Worm (Caenorhabditis elegans): ENCODE data around the gene C33E10.1.

Gene C33E10.1

DNA sequence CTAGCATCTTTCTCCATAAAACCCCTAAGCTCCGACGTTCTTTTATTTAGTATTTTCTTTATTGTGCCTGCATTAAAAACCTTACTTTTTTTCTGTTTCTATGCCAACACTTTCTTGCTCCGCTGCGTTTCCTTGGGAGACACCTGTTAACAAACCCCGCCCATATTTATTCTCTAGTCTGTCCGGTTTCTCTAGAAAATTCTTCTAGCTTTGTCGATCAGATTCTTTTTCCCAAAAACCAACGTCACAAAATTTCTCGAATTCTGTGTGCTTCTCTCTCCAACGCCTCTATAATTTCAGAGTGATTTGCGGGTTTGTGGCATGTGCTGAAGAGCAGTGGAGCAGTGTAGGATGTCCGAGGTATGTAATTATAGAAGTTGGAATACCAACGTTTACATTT lies 13.3 kb downstream of the C33E10.1 start, which contains the start of gene ptr-5:
TSS of gene ptr-5 (plus strand) at position 301 of the 400 bp plus-strand sequence.
- TF ChIP-seq daf-12 (tag; optimal IDR thresholded peaks at IDR 0.05) (no peak), ztf-11 (tag; optimal IDR thresholded peaks at IDR 0.05) (no peak), ceh-9 (tag; optimal IDR thresholded peaks at IDR 0.05) (no peak)

DNA sequence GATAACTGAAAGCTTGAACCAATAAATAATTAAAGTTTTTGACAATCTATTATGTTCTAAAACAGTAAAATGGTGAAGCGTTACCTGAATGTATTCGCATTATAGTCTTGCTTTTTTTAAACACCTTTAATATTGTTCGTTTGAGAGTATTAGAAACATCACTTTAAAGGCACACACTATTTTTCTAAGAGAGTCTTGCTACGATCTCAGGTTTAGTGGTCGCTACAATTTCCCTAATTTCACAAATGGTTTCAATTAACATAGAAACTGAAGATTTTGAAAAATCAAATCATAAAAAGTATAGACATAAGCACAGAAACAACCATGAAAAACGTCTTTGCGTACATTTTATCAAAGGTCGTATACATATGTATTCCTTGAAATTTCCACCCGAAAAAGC lies 15.6 kb downstream of the C33E10.1 start:
- TF ChIP-seq pha-4 (tag; optimal IDR thresholded peaks at IDR 0.05) (no peak), zag-1 (tag; optimal IDR thresholded peaks at IDR 0.05) (no peak), elt-2 (tag; optimal IDR thresholded peaks at IDR 0.05) (no peak), eor-1 (tag; optimal IDR thresholded peaks at IDR 0.05) (no peak), lin-15B (tag; optimal IDR thresholded peaks at IDR 0.05) (no peak), snpc-4 (tag; optimal IDR thresholded peaks at IDR 0.05) (no peak), nhr-237 (tag; optimal IDR thresholded peaks at IDR 0.05) (no peak), fkh-2 (tag; optimal IDR thresholded peaks at IDR 0.05) (no peak), skn-1 (tag; optimal IDR thresholded peaks at IDR 0.05) (no peak), ZK546.5 (tag; optimal IDR thresholded peaks at IDR 0.05) (no peak), nhr-23 (tag; optimal IDR thresholded peaks at IDR 0.05) (no peak), R02D3.7 (tag; optimal IDR thresholded peaks at IDR 0.05) (no peak), ama-1 (optimal IDR thresholded peaks at IDR 0.05) (no peak)

DNA sequence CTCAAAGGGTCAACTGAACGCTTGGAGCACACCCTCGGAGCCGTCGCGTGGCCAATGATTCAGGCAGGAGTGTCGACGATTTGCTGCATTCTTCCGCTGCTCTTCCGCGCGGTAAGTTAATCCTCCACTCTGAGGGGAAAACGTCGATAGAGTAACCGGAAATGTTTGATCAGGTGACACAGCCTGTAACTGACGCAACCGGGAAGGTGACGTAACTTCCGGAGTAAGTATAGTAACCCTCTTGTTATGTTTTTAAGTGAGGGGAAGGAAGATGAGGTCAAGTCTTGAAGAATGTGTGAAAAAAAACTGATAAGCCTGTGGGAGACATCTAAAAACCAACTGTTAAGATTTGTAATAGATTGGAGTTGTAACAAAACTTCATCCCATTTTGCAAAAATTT lies 19.9 kb downstream of the C33E10.1 start:
- TF ChIP-seq fkh-10 (GFP tag; optimal IDR thresholded peaks at IDR 0.05) = no peak
- no peak for TF ChIP-seq ceh-82 (tag; optimal IDR thresholded peaks at IDR 0.05)
- TF ChIP-seq nhr-77 (tag; optimal IDR thresholded peaks at IDR 0.05) = no peak
- TF ChIP-seq elt-2 (tag; optimal IDR thresholded peaks at IDR 0.05) = no peak
- TF ChIP-seq ztf-11 (tag; optimal IDR thresholded peaks at IDR 0.05) = no peak
- TF ChIP-seq ceh-28 (tag; optimal IDR thresholded peaks at IDR 0.05) = no peak
- no peak for TF ChIP-seq nhr-11 (tag; optimal IDR thresholded peaks at IDR 0.05)
- TF ChIP-seq nhr-76 (tag; optimal IDR thresholded peaks at IDR 0.05) = no peak
- no peak for TF ChIP-seq nhr-237 (tag; optimal IDR thresholded peaks at IDR 0.05)
- no peak for TF ChIP-seq mdl-1 (tag; optimal IDR thresholded peaks at IDR 0.05)

DNA sequence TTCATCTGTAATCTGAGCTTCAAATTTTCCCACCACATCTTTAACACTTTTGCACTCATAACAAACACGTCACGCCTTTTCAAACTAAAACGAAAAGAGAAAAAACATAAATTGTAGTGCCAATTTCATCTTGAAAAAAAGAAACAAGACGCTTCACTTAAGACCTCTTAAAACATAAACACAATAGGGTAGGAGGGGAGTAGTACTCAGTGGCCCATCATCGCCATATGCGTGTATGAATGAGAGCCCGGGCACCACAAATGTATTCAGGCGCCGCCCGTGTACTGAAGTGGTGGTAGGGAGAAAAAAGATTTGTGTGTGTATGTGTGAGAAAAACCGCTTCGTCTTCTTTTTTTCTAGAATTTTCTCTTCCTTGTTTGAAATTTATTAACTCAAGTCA lies 22.2 kb downstream of the C33E10.1 start:
- TF ChIP-seq unc-62 (GFP tag; optimal IDR thresholded peaks at IDR 0.05) (no peak), fkh-10 (GFP tag; optimal IDR thresholded peaks at IDR 0.05) (peak; percentile 10)

DNA sequence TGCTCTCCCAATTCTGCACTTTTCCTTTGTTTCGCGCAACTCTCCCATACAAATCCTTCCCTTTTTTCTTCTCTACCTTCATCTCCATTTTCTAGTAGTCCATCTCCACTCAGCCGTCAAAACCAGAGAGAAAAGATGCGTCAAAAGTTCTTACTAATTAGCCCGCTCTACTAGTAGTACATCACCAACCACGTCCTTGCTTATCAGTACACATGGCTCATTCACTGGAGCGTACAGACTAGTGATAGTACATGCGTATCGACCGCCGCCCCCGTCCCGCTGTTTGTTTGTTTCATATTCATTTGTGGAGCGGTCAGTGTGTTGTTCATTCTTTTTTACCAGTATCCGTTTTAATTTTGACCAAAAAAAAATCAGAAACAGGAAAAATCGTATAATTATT lies 24.1 kb downstream of the C33E10.1 start:
- TF ChIP-seq nhr-28 (tag; optimal IDR thresholded peaks at IDR 0.05) = no peak
- TF ChIP-seq elt-2 (tag; optimal IDR thresholded peaks at IDR 0.05) = peak; percentile 24

DNA sequence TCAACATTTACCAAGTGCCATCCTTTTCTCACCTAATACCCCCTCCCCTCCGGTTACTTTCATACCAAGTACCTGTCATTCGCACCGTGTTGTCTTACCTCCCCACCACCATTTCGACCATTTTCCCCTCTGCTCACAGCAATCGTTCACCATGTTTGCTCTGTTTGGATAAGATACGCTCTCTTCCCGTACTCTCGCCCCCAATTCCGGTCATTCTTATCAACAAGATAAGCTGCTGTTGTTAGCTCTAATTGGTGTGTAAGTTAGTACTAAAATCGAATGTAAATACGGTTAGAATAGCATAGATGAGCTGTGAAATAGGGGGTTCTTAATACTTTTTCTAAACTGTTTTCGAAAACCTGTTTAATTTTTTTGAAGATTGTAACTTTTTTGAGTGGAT lies 25.6 kb downstream of the C33E10.1 start:
- TF ChIP-seq eor-1 (tag; optimal IDR thresholded peaks at IDR 0.05) = no peak
- peak; percentile 49 for TF ChIP-seq pha-4 (tag; optimal IDR thresholded peaks at IDR 0.05)

DNA sequence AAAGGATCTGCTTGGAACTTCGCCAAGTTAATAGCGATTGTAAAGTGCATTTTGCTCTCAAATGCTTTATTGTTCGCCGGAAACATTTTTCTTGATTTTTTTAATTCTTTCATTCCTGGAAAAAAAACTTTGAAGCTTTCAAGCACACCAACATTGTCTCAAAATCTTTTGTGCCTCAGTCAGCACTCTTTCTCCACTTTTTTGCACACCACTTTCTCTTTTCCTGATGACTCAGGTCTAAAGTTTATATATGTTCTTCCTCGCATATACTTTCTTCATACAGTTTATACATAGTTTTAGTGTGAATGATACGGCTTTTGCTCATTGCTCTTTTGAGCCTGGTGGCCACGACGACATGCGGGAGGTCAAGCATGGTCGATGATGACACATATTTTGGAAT lies 28.7 kb downstream of the C33E10.1 start, which contains the start of gene C53C11.5:
TSS of gene C53C11.5 (plus strand) at position 301 of the 400 bp plus-strand sequence.
- TF ChIP-seq unc-39 (tag; optimal IDR thresholded peaks at IDR 0.05) (no peak), nhr-77 (tag; optimal IDR thresholded peaks at IDR 0.05) (no peak), elt-1 (tag; optimal IDR thresholded peaks at IDR 0.05) (no peak), hmg-11 (tag; optimal IDR thresholded peaks at IDR 0.05) (no peak), tbx-2 (tag; optimal IDR thresholded peaks at IDR 0.05) (no peak), nhr-76 (tag; optimal IDR thresholded peaks at IDR 0.05) (no peak), ZK546.5 (tag; optimal IDR thresholded peaks at IDR 0.05) (no peak), ceh-28 (tag; optimal IDR thresholded peaks at IDR 0.05) (no peak), fkh-2 (tag; optimal IDR thresholded peaks at IDR 0.05) (no peak), aly-2 (tag; optimal IDR thresholded peaks at IDR 0.05) (no peak), ztf-11 (tag; optimal IDR thresholded peaks at IDR 0.05) (no peak), unc-62 (GFP tag; optimal IDR thresholded peaks at IDR 0.05) (no peak), egl-27 (tag; optimal IDR thresholded peaks at IDR 0.05) (no peak)

Data from whole organism, L3 larva.